Worm (Caenorhabditis elegans) whole organism, early embryonic: ENCODE measurements around the gene subs-4.

ENCODE experiments used
- aly-1 ChIP-seq: sonication (generic microtip); optimal IDR thresholded peaks from 2 replicates; lab custom pipeline; 2016; ENCODE audit warnings: missing genetic modification characterization, missing compliant biosample characterization
- ama-1 ChIP-seq: fragments of 150-350 bp; optimal IDR thresholded peaks from 2 replicates; lab custom pipeline; 2014
- ceh-13 ChIP-seq: fragments of 200-800 bp; sonication (Bioruptor generic); optimal IDR thresholded peaks from 2 replicates; lab custom pipeline; 2018; ENCODE audit warnings: mild to moderate bottlenecking, missing genetic modification characterization, missing compliant biosample characterization
- ceh-36 ChIP-seq: sonication (generic microtip); optimal IDR thresholded peaks from 2 replicates; lab custom pipeline; 2016; ENCODE audit warnings: missing genetic modification characterization, inconsistent platforms, missing compliant biosample characterization
- ets-7 ChIP-seq: sonication (generic microtip); optimal IDR thresholded peaks from 2 replicates; lab custom pipeline; 2016; ENCODE audit warnings: missing genotype, missing genetic modification characterization, missing compliant biosample characterization
- flt-1 ChIP-seq: fragments of 200-800 bp; sonication (Bioruptor generic); IDR thresholded peaks from 2 replicates; pipeline ENCODE4 v1.3.6; 2022; ENCODE audit warnings: missing genetic modification characterization, missing compliant biosample characterization
- hmbx-1 ChIP-seq: sonication (generic microtip); optimal IDR thresholded peaks from 2 replicates; lab custom pipeline; 2016; ENCODE audit warnings: mild to moderate bottlenecking, missing genetic modification characterization, missing compliant biosample characterization
- hmg-4 ChIP-seq: fragments of 200-800 bp; sonication (Bioruptor generic); optimal IDR thresholded peaks from 2 replicates; lab custom pipeline; 2018; ENCODE audit warnings: mild to moderate bottlenecking, missing genetic modification characterization, missing compliant biosample characterization
- scrt-1 ChIP-seq: fragments of 200-800 bp; sonication (Bioruptor generic); IDR thresholded peaks from 2 replicates; pipeline ENCODE4 v1.3.6; 2022; ENCODE audit warnings: missing genetic modification characterization, missing compliant biosample characterization
- sea-1 ChIP-seq: fragments of 200-800 bp; sonication (Bioruptor generic); conservative IDR thresholded peaks from 2 replicates; pipeline ENCODE4 v1.3.6; 2022; ENCODE audit warnings: missing genetic modification characterization, missing compliant biosample characterization
- tbx-11 ChIP-seq: fragments of 200-800 bp; sonication (Bioruptor generic); IDR thresholded peaks from 2 replicates; pipeline ENCODE4 v1.3.6; 2022; ENCODE audit warnings: missing genetic modification characterization, missing compliant biosample characterization
- tbx-37 ChIP-seq: fragments of 200-800 bp; sonication (Bioruptor generic); conservative IDR thresholded peaks from 2 replicates; pipeline ENCODE4 v1.3.6; 2022; ENCODE audit warnings: missing genetic modification reagents, missing genetic modification characterization, missing compliant biosample characterization

DNA sequence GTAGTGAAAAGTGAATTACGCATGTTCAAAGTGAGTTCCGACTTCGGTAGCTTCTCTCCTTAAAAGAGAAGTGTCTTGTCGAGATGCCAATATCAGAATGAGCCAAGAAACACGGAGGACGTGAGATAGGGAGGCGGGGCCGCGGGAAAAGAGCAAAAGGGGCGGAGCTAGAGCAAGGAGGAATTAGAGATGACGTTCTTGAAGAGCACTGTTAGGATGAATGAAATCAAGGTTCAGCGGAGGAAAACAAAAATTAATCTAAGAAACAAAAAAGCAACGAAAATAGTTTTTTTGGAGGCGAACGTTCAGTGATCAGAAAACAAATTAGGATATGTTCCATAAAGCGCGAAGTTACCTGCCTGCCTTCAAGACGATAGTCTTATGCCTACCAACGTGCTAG, 11.1 kb downstream of the subs-4 start, which contains the start of gene nlp-21:
- TF ChIP-seq tbx-37 (GFP tag; lab: Robert Waterston, UW) (no peak), hmbx-1 (no peak), hmg-4 (GFP tag; lab: Kevin White, UChicago) (no peak), aly-1 (tag; lab: Kevin White, UChicago) (no peak), ama-1 (lab: Kevin White, UChicago) (no peak), flt-1 (GFP tag; lab: Robert Waterston, UW) (no peak), sea-1 (no peak), ceh-13 (GFP tag; lab: Kevin White, UChicago) (no peak), scrt-1 (GFP tag; lab: Robert Waterston, UW) (no peak), ceh-36 (no peak), ets-7 (tag; lab: Kevin White, UChicago) (no peak), tbx-11 (no peak)
